Worm (Caenorhabditis elegans) whole organism, L4 larva: ENCODE measurements around the gene srh-75.

Experiments used
- F26F4.8 ChIP-seq: fragments of 200-800 bp; sonication (Bioruptor generic); conservative IDR thresholded peaks from 2 replicates; pipeline ENCODE4 v1.3.6; 2022; ENCODE audit warnings: missing genetic modification characterization, missing compliant biosample characterization
- T20F7.1 ChIP-seq: fragments of 200-800 bp; sonication (Bioruptor generic); optimal IDR thresholded peaks from 2 replicates; lab custom pipeline; 2018; ENCODE audit warnings: mild to moderate bottlenecking, missing genetic modification characterization, missing compliant biosample characterization
- Y5F2A.4 ChIP-seq: fragments of 200-800 bp; sonication (Bioruptor generic); optimal IDR thresholded peaks from 2 replicates; lab custom pipeline; 2018; ENCODE audit warnings: mild to moderate bottlenecking, missing genetic modification characterization, missing compliant biosample characterization
- ZK337.2 ChIP-seq: fragments of 200-800 bp; sonication (Bioruptor generic); IDR thresholded peaks from 2 replicates; pipeline ENCODE4 v1.3.6; 2022; ENCODE audit warnings: missing genetic modification reagents, missing genetic modification characterization, missing compliant biosample characterization
- aha-1 ChIP-seq: fragments of 150-350 bp; peaks from one replicate; lab custom pipeline; 2014; ENCODE audit warnings: missing biosample characterization, missing genetic modification characterization
- aly-2 ChIP-seq: sonication (generic microtip); optimal IDR thresholded peaks from 2 replicates; lab custom pipeline; 2018; ENCODE audit warnings: missing biosample characterization, missing genetic modification characterization
- attf-4 ChIP-seq: sonication (generic microtip); optimal IDR thresholded peaks from 3 replicates; lab custom pipeline; 2017; ENCODE audit warnings: missing biosample characterization, missing genetic modification characterization
- ceh-20 ChIP-seq: fragments of 200-800 bp; sonication (Bioruptor generic); IDR thresholded peaks from 2 replicates; pipeline ENCODE4 v1.3.6; 2022; ENCODE audit warnings: missing genetic modification reagents, missing genetic modification characterization, missing compliant biosample characterization
- ceh-32 ChIP-seq: sonication (generic microtip); optimal IDR thresholded peaks from 2 replicates; lab custom pipeline; 2016; ENCODE audit warnings: mild to moderate bottlenecking, missing genetic modification characterization, missing compliant biosample characterization; ENCODE audit not compliant: poor library complexity
- daf-16 ChIP-seq, 3 experiments: sonication (generic microtip); optimal IDR thresholded peaks; 2 replicates each; lab custom pipeline; 2016 to 2017; ENCODE audit warnings: missing genetic modification characterization in 3 of 3, missing genetic modification reagents in 3 of 3, mild to moderate bottlenecking in 2 of 3, missing compliant biosample characterization in 2 of 3, missing biosample characterization in 1 of 3, moderate library complexity in 1 of 3
- daf-8 ChIP-seq: fragments of 200-800 bp; sonication (Bioruptor generic); IDR thresholded peaks from 2 replicates; pipeline ENCODE4 v1.3.6; 2022; ENCODE audit warnings: missing genetic modification characterization, missing compliant biosample characterization
- duxl-1 ChIP-seq: sonication (generic microtip); optimal IDR thresholded peaks from 2 replicates; lab custom pipeline; 2016; ENCODE audit warnings: mild to moderate bottlenecking, missing genetic modification characterization, moderate library complexity, missing compliant biosample characterization; ENCODE audit not compliant: poor library complexity
- egl-27 ChIP-seq: sonication (generic microtip); optimal IDR thresholded peaks from 3 replicates; lab custom pipeline; 2017; ENCODE audit warnings: missing biosample characterization, missing genetic modification reagents, missing genetic modification characterization
- egl-43 ChIP-seq: fragments of 200-800 bp; sonication (Bioruptor generic); IDR thresholded peaks from 2 replicates; pipeline ENCODE4 v1.3.6; 2022; ENCODE audit warnings: missing genetic modification reagents, missing genetic modification characterization, missing compliant biosample characterization
- fkh-10 ChIP-seq: fragments of 150-350 bp; optimal IDR thresholded peaks from 2 replicates; lab custom pipeline; 2014; ENCODE audit warnings: missing biosample characterization, missing genetic modification reagents, missing genetic modification characterization
- jun-1 ChIP-seq: fragments of 150-350 bp; optimal IDR thresholded peaks from 2 replicates; lab custom pipeline; 2014; ENCODE audit warnings: missing biosample characterization, missing genetic modification reagents, missing genetic modification characterization
- lin-38 ChIP-seq: fragments of 200-800 bp; sonication (Bioruptor generic); IDR thresholded peaks from 2 replicates; pipeline ENCODE4 v1.3.6; 2022; ENCODE audit warnings: missing genetic modification reagents, missing genetic modification characterization, missing compliant biosample characterization
- lin-39 ChIP-seq: fragments of 150-350 bp; optimal IDR thresholded peaks from 2 replicates; lab custom pipeline; 2014; ENCODE audit warnings: missing biosample characterization, missing genetic modification reagents, missing genetic modification characterization
- mdl-1 ChIP-seq, 2 experiments: fragments of 150-350 bp in 1 of 2; sonication (generic microtip) in 1 of 2; optimal IDR thresholded peaks; 2 replicates each; lab custom pipeline; 2014 to 2017; ENCODE audit warnings: missing biosample characterization in 2 of 2, missing genetic modification characterization in 2 of 2
- mdt-29 ChIP-seq: fragments of 200-800 bp; sonication (Bioruptor generic); IDR thresholded peaks from 2 replicates; pipeline ENCODE4 v1.3.6; 2022; ENCODE audit warnings: missing genetic modification reagents, missing genetic modification characterization, missing compliant biosample characterization
- mxl-3 ChIP-seq: fragments of 200-800 bp; sonication (Bioruptor generic); optimal IDR thresholded peaks from 2 replicates; lab custom pipeline; 2018; ENCODE audit warnings: mild to moderate bottlenecking, missing genetic modification characterization, missing compliant biosample characterization
- nhr-102 ChIP-seq: sonication (generic microtip); optimal IDR thresholded peaks from 2 replicates; lab custom pipeline; 2016; ENCODE audit warnings: mild to moderate bottlenecking, missing genetic modification characterization, moderate library complexity, missing compliant biosample characterization
- nhr-11 ChIP-seq: fragments of 150-350 bp; optimal IDR thresholded peaks from 2 replicates; lab custom pipeline; 2014; ENCODE audit warnings: missing biosample characterization, missing genetic modification characterization
- nhr-25 ChIP-seq: sonication (generic microtip); optimal IDR thresholded peaks from 2 replicates; lab custom pipeline; 2017; ENCODE audit warnings: missing genetic modification characterization, mild to moderate bottlenecking, missing compliant biosample characterization, antibody characterized with exemption, moderate library complexity, borderline replicate concordance; ENCODE audit not compliant: insufficient read depth
- nhr-28 ChIP-seq: fragments of 150-350 bp; optimal IDR thresholded peaks from 2 replicates; lab custom pipeline; 2014; ENCODE audit warnings: missing biosample characterization, missing genetic modification characterization
- nhr-6 ChIP-seq: fragments of 150-350 bp; optimal IDR thresholded peaks from 2 replicates; lab custom pipeline; 2014; ENCODE audit warnings: missing biosample characterization, missing genetic modification characterization
- nhr-77 ChIP-seq: fragments of 150-350 bp; optimal IDR thresholded peaks from 2 replicates; lab custom pipeline; 2014; ENCODE audit warnings: missing biosample characterization, missing genetic modification characterization
- saeg-2 ChIP-seq: fragments of 200-800 bp; sonication (Bioruptor generic); IDR thresholded peaks from 2 replicates; pipeline ENCODE4 v1.3.6; 2022; ENCODE audit warnings: missing genetic modification reagents, missing genetic modification characterization, missing compliant biosample characterization
- sdz-12 ChIP-seq: fragments of 200-800 bp; sonication (Bioruptor generic); optimal IDR thresholded peaks from 2 replicates; lab custom pipeline; 2018; ENCODE audit warnings: mild to moderate bottlenecking, missing genetic modification characterization, missing compliant biosample characterization
- set-16 ChIP-seq: fragments of 200-800 bp; sonication (Bioruptor generic); IDR thresholded peaks from 2 replicates; pipeline ENCODE4 v1.3.6; 2022; ENCODE audit warnings: missing genetic modification reagents, missing genetic modification characterization, missing compliant biosample characterization
- snpc-1.2 ChIP-seq: fragments of 200-800 bp; sonication (Bioruptor generic); IDR thresholded peaks from 2 replicates; pipeline ENCODE4 v1.3.6; 2022; ENCODE audit warnings: missing genetic modification reagents, missing genetic modification characterization, missing compliant biosample characterization
- snpc-4 ChIP-seq: fragments of 150-350 bp; optimal IDR thresholded peaks from 2 replicates; lab custom pipeline; 2014; ENCODE audit warnings: missing biosample characterization, missing genetic modification characterization
- spr-1 ChIP-seq: sonication (generic microtip); optimal IDR thresholded peaks from 2 replicates; lab custom pipeline; 2016; ENCODE audit warnings: mild to moderate bottlenecking, missing genetic modification characterization, missing compliant biosample characterization
- spr-3 ChIP-seq: fragments of 200-800 bp; sonication (Bioruptor generic); optimal IDR thresholded peaks from 2 replicates; lab custom pipeline; 2018; ENCODE audit warnings: mild to moderate bottlenecking, missing genetic modification characterization, missing compliant biosample characterization
- tag-97 ChIP-seq: fragments of 200-800 bp; sonication (Bioruptor generic); IDR thresholded peaks from 2 replicates; pipeline ENCODE4 v1.3.6; 2022; ENCODE audit warnings: missing genetic modification characterization, missing compliant biosample characterization
- tra-1 ChIP-seq: fragments of 200-800 bp; sonication (Bioruptor generic); IDR thresholded peaks from 2 replicates; pipeline ENCODE4 v1.3.6; 2022; ENCODE audit warnings: missing genetic modification reagents, missing genetic modification characterization, missing compliant biosample characterization
- unc-62 ChIP-seq, 3 experiments: fragments of 150-350 bp in 1 of 3; sonication (generic microtip); optimal IDR thresholded peaks in 2 of 3; peaks in 1 of 3; 1 replicate in 1 of 3; 2 replicates in 2 of 3; lab custom pipeline; 2014 to 2017; ENCODE audit warnings: missing biosample characterization in 3 of 3, missing genetic modification characterization in 3 of 3, missing genetic modification reagents in 3 of 3, missing genotype in 1 of 3
- zag-1 ChIP-seq: fragments of 150-350 bp; optimal IDR thresholded peaks from 2 replicates; lab custom pipeline; 2014; ENCODE audit warnings: missing biosample characterization, missing genetic modification characterization
- zfp-2 ChIP-seq: sonication (generic microtip); optimal IDR thresholded peaks from 2 replicates; lab custom pipeline; 2016; ENCODE audit warnings: mild to moderate bottlenecking, missing genetic modification characterization, missing compliant biosample characterization
- zip-2 ChIP-seq: fragments of 150-350 bp; optimal IDR thresholded peaks from 2 replicates; lab custom pipeline; 2014; ENCODE audit warnings: missing biosample characterization, missing genetic modification characterization
- ztf-7 ChIP-seq: fragments of 150-350 bp; optimal IDR thresholded peaks from 2 replicates; lab custom pipeline; 2014; ENCODE audit warnings: missing biosample characterization, missing genetic modification characterization

Gene srh-75

DNA sequence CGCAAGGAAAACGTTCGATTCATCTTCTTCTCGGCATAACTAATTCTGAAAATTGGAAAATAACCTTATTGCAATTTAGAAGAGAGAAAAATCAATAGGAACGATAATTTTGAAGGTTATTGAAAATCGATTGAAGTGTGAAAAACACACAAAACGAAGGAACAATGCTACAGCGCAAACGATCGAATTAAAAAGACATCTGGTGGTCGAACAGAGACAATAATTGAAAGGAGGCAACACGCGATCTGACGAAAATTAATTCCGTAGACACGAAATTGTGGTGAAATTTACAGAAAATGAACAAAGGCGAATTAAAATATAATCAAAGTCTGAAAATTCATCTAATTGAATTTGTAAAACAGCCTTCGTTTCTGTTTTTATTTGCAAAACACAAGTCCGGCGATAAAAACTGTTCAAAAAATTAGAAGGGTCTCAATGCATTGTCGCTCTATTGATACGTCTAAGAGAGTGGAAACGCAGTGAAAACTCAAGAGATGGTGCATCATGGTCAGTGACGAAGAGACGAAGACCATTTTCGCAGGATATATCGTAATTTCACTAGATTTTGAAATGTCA, 17.5 kb downstream of the srh-75 start, which contains the start of gene pak-2 (continued):
- no peak for TF ChIP-seq nhr-102 (tag; lab: Kevin White, UChicago)

DNA sequence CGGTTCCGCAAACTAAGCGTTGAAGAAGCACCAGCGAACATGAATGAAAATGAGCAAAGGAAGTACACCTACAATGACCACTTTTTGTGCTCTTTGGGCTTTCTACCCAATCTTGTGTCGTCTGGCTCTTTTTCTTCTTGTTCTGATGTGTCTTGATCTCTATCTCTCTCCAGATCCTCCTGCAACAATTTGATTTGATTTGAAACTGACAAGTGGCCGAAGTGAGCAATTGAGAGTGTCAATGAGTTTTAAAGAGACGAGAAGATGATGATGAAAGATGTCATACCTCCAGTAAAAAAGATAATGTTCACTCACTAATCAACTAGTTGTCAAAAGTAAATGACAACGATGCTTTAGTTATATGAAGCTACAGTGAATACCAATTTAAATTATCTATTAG, 22.2 kb downstream of the srh-75 start, which contains the start of gene pptr-2:
Gene pptr-2, minus strand, starts transcription at position 184 of the 400 bp plus-strand sequence.
- TF ChIP-seq ceh-20 (GFP tag; lab: Robert Waterston, UW), result 0 out of 2 replicates have a peak, but pooled peaks have one; percentile 39
- no peak for TF ChIP-seq snpc-4 (tag; lab: Kevin White, UChicago)
- TF ChIP-seq unc-62 (GFP tag; optimal IDR thresholded peaks at IDR 0.05 in 1 of 2; lab: Kevin White, UChicago), result peak in 1 of 2 experiments; percentile 74
- no peak for TF ChIP-seq unc-62 (tag; optimal IDR thresholded peaks at IDR 0.05; lab: Kevin White, UChicago)
- TF ChIP-seq nhr-102 (tag; lab: Kevin White, UChicago), result no peak
- TF ChIP-seq nhr-11 (tag; lab: Kevin White, UChicago), result peak; percentile 58
- no peak for TF ChIP-seq snpc-1.2

DNA sequence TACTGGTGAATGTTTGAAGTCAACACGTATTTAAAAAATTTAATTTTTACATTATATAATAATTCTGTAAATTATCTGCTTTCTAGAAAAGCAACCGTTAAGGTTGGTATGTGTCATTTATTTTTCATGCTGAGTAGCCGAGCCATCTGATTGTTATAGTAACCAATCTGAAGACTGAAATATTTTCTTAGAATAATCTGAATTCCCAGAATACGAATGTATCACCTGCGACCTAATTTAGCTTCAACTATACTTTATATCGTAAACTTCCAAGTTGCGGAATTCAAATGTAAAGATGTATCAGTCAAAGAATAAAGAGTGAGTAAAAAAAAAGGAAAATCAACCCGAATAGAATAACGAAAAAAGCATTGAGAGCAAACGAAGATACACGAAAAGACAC, 23.7 kb downstream of the srh-75 start:
- TF ChIP-seq egl-43 (GFP tag; lab: Robert Waterston, UW) (no peak), tag-97 (GFP tag; lab: Robert Waterston, UW) (no peak), fkh-10 (GFP tag; lab: Kevin White, UChicago) (peak; percentile 11), aha-1 (tag; lab: Kevin White, UChicago) (peak; percentile 72), spr-3 (no peak)

ce11 chrV:11030675-11031074, 26.3 kb downstream of the srh-75 start:
- TF ChIP-seq duxl-1 (tag; lab: Kevin White, UChicago), result no peak
- TF ChIP-seq unc-62 (GFP tag; optimal IDR thresholded peaks at IDR 0.05 in 1 of 2; lab: Kevin White, UChicago), result peak in 1 of 2 experiments; percentile 93
- no peak for TF ChIP-seq unc-62 (tag; optimal IDR thresholded peaks at IDR 0.05; lab: Kevin White, UChicago)

- TF ChIP-seq egl-43 (GFP tag; lab: Robert Waterston, UW) (no peak), mxl-3 (GFP tag; lab: Kevin White, UChicago) (peak; percentile 6), Y5F2A.4 (GFP tag; lab: Kevin White, UChicago) (no peak), mdl-1 (tag; optimal IDR thresholded peaks at IDR 0.05; lab: Kevin White, UChicago) (no peak), nhr-28 (tag; lab: Kevin White, UChicago) (peak; percentile 33), saeg-2 (GFP tag; lab: Robert Waterston, UW) (no peak), zfp-2 (tag; lab: Kevin White, UChicago) (no peak), jun-1 (tag; lab: Kevin White, UChicago) (no peak), egl-27 (tag; lab: Kevin White, UChicago) (no peak), zip-2 (tag; lab: Kevin White, UChicago) (no peak), snpc-1.2 (no peak), daf-16 (GFP tag; optimal IDR thresholded peaks at IDR 0.05; lab: Kevin White, UChicago) (no peak), daf-16 (tag; optimal IDR thresholded peaks at IDR 0.05; lab: Kevin White, UChicago) (peak; percentile 29), lin-39 (tag; lab: Kevin White, UChicago) (no peak), aly-2 (tag; lab: Kevin White, UChicago) (no peak), spr-1 (tag; lab: Kevin White, UChicago) (peak; percentile 41), nhr-102 (tag; lab: Kevin White, UChicago) (no peak), duxl-1 (tag; lab: Kevin White, UChicago) (peak; percentile 68), nhr-77 (tag; lab: Kevin White, UChicago) (no peak), mdt-29 (GFP tag; lab: Robert Waterston, UW) (no peak), lin-38 (peak; percentile 69), tag-97 (GFP tag; lab: Robert Waterston, UW) (no peak), zag-1 (tag; lab: Kevin White, UChicago) (no peak), daf-8 (GFP tag; lab: Robert Waterston, UW) (no peak), nhr-25 (tag; lab: Kevin White, UChicago) (no peak), ceh-32 (tag; lab: Kevin White, UChicago) (no peak), tra-1 (no peak), sdz-12 (GFP tag; lab: Kevin White, UChicago) (no peak), ZK337.2 (GFP tag; lab: Robert Waterston, UW) (0 out of 2 replicates have a peak, but pooled peaks have one; percentile 53), ztf-7 (tag; lab: Kevin White, UChicago) (no peak), attf-4 (tag; lab: Kevin White, UChicago) (no peak), nhr-6 (tag; lab: Kevin White, UChicago) (peak; percentile 46), set-16 (GFP tag; lab: Robert Waterston, UW) (no peak), F26F4.8 (GFP tag; lab: Robert Waterston, UW) (no peak), T20F7.1 (GFP tag; lab: Kevin White, UChicago) (peak; percentile 42)
These were observed 27.6 kb downstream of the srh-75 start for ce11 chrV:11029309-11029708.
